Fruit fly (Drosophila melanogaster): Measurements from ENCODE around the gene gry.

DNA sequence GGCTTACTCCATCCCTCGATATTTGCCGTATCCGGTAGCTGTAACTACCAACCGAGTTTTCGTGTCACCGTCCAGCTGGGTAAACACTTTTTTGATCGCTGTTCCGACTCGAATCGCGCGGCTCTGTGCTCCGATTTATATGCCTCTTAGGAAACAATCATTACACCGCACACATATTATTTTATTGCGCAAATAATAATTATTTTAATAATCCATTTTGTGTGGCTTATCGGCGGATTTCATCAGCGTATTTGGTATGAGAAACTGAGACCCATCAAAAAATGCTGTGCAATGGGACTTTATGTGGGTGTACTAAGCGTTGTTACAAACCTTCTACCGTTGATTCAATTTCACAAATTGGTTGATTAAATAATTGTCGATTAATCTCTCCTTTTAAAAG, 4.2 kb downstream of the gry start, which contains the start of gene CG32271:
- TF ChIP-seq CTCF (optimal IDR thresholded peaks at IDR 0.05) (no peak), CG8478 (optimal IDR thresholded peaks at IDR 0.05) (no peak)
